Fruit fly (Drosophila melanogaster): Measurements from ENCODE around the gene cad.

Gene cad

dm6 chr2L:20822025-20822371, 51.5 kb downstream of the cad start (continued):
- TF ChIP-seq CG2712 (tag; optimal IDR thresholded peaks at IDR 0.05) = no peak
- no peak for TF ChIP-seq crp (GFP tag; optimal IDR thresholded peaks at IDR 0.05)
- no peak for TF ChIP-seq pho (GFP tag; optimal IDR thresholded peaks at IDR 0.05)
- no peak for TF ChIP-seq GATAe (GFP tag; conservative IDR thresholded peaks at IDR 0.05)
- no peak for TF ChIP-seq exex (tag; optimal IDR thresholded peaks at IDR 0.05)
- TF ChIP-seq CG14667 (GFP tag; IDR thresholded peaks at IDR 0.05) = no peak
- TF ChIP-seq CG1602 (GFP tag; optimal IDR thresholded peaks at IDR 0.05) = no peak
- no peak for TF ChIP-seq CG5953 (GFP tag; IDR thresholded peaks at IDR 0.05)
- no peak for TF ChIP-seq B-H1 (GFP tag; IDR thresholded peaks at IDR 0.05)
- TF ChIP-seq wek (GFP tag; optimal IDR thresholded peaks at IDR 0.05) = no peak
- peak; percentile 12 for TF ChIP-seq Med (GFP tag)
- TF ChIP-seq sima (GFP tag; optimal IDR thresholded peaks at IDR 0.05) = no peak
- TF ChIP-seq ERR (GFP tag; optimal IDR thresholded peaks at IDR 0.05) = peak; percentile 26
- TF ChIP-seq Bdp1 (GFP tag; optimal IDR thresholded peaks at IDR 0.05) = no peak
- peak; percentile 88 for TF ChIP-seq CG11504 (tag; optimal IDR thresholded peaks at IDR 0.05)
- TF ChIP-seq Spps (tag; optimal IDR thresholded peaks at IDR 0.05) = no peak
- TF ChIP-seq bcd (GFP tag; optimal IDR thresholded peaks at IDR 0.05) = no peak
- no peak for TF ChIP-seq Mad (GFP tag; optimal IDR thresholded peaks at IDR 0.05)
- TF ChIP-seq abd-A (tag; optimal IDR thresholded peaks at IDR 0.05) = peak; percentile 36
- no peak for TF ChIP-seq CG12744 (GFP tag; optimal IDR thresholded peaks at IDR 0.05)
- TF ChIP-seq CG31365 (tag; optimal IDR thresholded peaks at IDR 0.05) = peak; percentile 87
- no peak for TF ChIP-seq Fer2 (tag; optimal IDR thresholded peaks at IDR 0.05)
- TF ChIP-seq pb (GFP tag; optimal IDR thresholded peaks at IDR 0.05) = no peak
- TF ChIP-seq fd96Cb (tag; optimal IDR thresholded peaks at IDR 0.05) = no peak
- peak in 1 of 2 experiments; percentile 56 for TF ChIP-seq Hr78 (GFP tag; optimal IDR thresholded peaks at IDR 0.05)
- TF ChIP-seq slou (GFP tag; optimal IDR thresholded peaks at IDR 0.05) = no peak
- TF ChIP-seq cwo (GFP tag; optimal IDR thresholded peaks at IDR 0.05) = no peak
- TF ChIP-seq Tbp (GFP tag; optimal IDR thresholded peaks at IDR 0.05) = no peak
- peak; percentile 13 for TF ChIP-seq disco-r (GFP tag; optimal IDR thresholded peaks at IDR 0.05)
- TF ChIP-seq CG6272 (GFP tag; IDR thresholded peaks at IDR 0.05) = no peak
- no peak for TF ChIP-seq CG34224 (GFP tag; IDR thresholded peaks at IDR 0.05; ENCODE audit: partially characterized antibody)
- TF ChIP-seq dan (GFP tag; IDR thresholded peaks at IDR 0.05) = no peak
- TF ChIP-seq hth (optimal IDR thresholded peaks at IDR 0.05) = no peak
- no peak for TF ChIP-seq CG10321 (GFP tag; IDR thresholded peaks at IDR 0.05)
- no peak for TF ChIP-seq bab2 (GFP tag; optimal IDR thresholded peaks at IDR 0.05)
- peak; percentile 22 for TF ChIP-seq Deaf1 (tag; optimal IDR thresholded peaks at IDR 0.05)
- TF ChIP-seq Lim3 (GFP tag; IDR thresholded peaks at IDR 0.05) = no peak
- TF ChIP-seq CG9876 (GFP tag; optimal IDR thresholded peaks at IDR 0.05) = no peak
- no peak for TF ChIP-seq wdn (GFP tag; IDR thresholded peaks at IDR 0.05)
- TF ChIP-seq fu2 (GFP tag; optimal IDR thresholded peaks at IDR 0.05) = no peak
- TF ChIP-seq scrt (GFP tag; optimal IDR thresholded peaks at IDR 0.05) = no peak
- TF ChIP-seq CG7357 (GFP tag; IDR thresholded peaks at IDR 0.05) = no peak
- TF ChIP-seq Camta (GFP tag; optimal IDR thresholded peaks at IDR 0.05) = no peak
- peak; percentile 34 for TF ChIP-seq pros (GFP tag; optimal IDR thresholded peaks at IDR 0.05)
- TF ChIP-seq Nf-YC (tag; optimal IDR thresholded peaks at IDR 0.05) = no peak
- no peak for TF ChIP-seq CG10274 (GFP tag; optimal IDR thresholded peaks at IDR 0.05)
- TF ChIP-seq Aef1 (GFP tag; IDR thresholded peaks at IDR 0.05) = no peak
- TF ChIP-seq CG18599 (GFP tag; optimal IDR thresholded peaks at IDR 0.05) = no peak
- no peak for TF ChIP-seq CHES-1-like (GFP tag; optimal IDR thresholded peaks at IDR 0.05)
- no peak for TF ChIP-seq sd (tag; optimal IDR thresholded peaks at IDR 0.05)
- TF ChIP-seq YL-1 (GFP tag; optimal IDR thresholded peaks at IDR 0.05) = no peak
- TF ChIP-seq ems (GFP tag; optimal IDR thresholded peaks at IDR 0.05) = no peak
- no peak for TF ChIP-seq D19A (tag; optimal IDR thresholded peaks at IDR 0.05)

All from whole organism, embryonic.